Worm (Caenorhabditis elegans): ENCODE data around the gene clec-55.

- no peak for TF ChIP-seq saeg-2 (GFP tag; IDR thresholded peaks at IDR 0.05)
- no peak for TF ChIP-seq fos-1 (tag; optimal IDR thresholded peaks at IDR 0.05)
- TF ChIP-seq skn-1 (tag; optimal IDR thresholded peaks at IDR 0.05) = no peak
- no peak for TF ChIP-seq ztf-11 (tag; optimal IDR thresholded peaks at IDR 0.05)
- no peak for TF ChIP-seq cey-2 (tag; optimal IDR thresholded peaks at IDR 0.05; ENCODE audit: borderline replicate concordance, insufficient read depth)
- TF ChIP-seq hlh-11 (tag; optimal IDR thresholded peaks at IDR 0.05) = no peak
- no peak for TF ChIP-seq ces-1 (GFP tag; optimal IDR thresholded peaks at IDR 0.05)
- no peak for TF ChIP-seq dve-1 (tag; optimal IDR thresholded peaks at IDR 0.05; ENCODE audit: insufficient read depth)
- TF ChIP-seq egl-27 (tag; optimal IDR thresholded peaks at IDR 0.05) = no peak
- TF ChIP-seq ceh-32 (tag; optimal IDR thresholded peaks at IDR 0.05; ENCODE audit: poor library complexity) = no peak
- TF ChIP-seq Y105C5A.15 (GFP tag; IDR thresholded peaks at IDR 0.05) = no peak
- no peak for TF ChIP-seq dmd-9 (GFP tag; IDR thresholded peaks at IDR 0.05)
These were observed 39.8 kb upstream of the clec-55 start for ce11 chrV:14439236-14439635.

Data from whole organism, L4 larva.